Worm (Caenorhabditis elegans) whole organism, young adult: ENCODE measurements around the gene C02D5.2.

Experiments
- B0035.1 ChIP-seq: sonication (generic microtip); optimal IDR thresholded peaks from 2 replicates; lab custom pipeline; 2016; ENCODE audit warnings: missing genetic modification characterization, mild to moderate bottlenecking, missing compliant biosample characterization, missing genotype, missing genetic modification reagents
- F39B2.1 ChIP-seq: fragments of 200-800 bp; sonication (Bioruptor generic); IDR thresholded peaks from 2 replicates; pipeline ENCODE4 v1.3.6; 2022; ENCODE audit warnings: missing genetic modification reagents, missing genetic modification characterization, missing compliant biosample characterization
- ceh-27 ChIP-seq: fragments of 200-800 bp; sonication (Bioruptor generic); optimal IDR thresholded peaks from 2 replicates; lab custom pipeline; 2018; ENCODE audit warnings: mild to moderate bottlenecking, missing genetic modification characterization, moderate library complexity, missing compliant biosample characterization
- him-1 ChIP-seq: sonication (generic microtip); optimal IDR thresholded peaks from 2 replicates; lab custom pipeline; 2016; ENCODE audit warnings: missing genotype, missing genetic modification reagents, missing genetic modification characterization, missing compliant biosample characterization
- sea-2 ChIP-seq: fragments of 200-800 bp; sonication (Bioruptor generic); IDR thresholded peaks from 2 replicates; pipeline ENCODE4 v1.3.6; 2022; ENCODE audit warnings: missing genetic modification characterization, missing compliant biosample characterization
- zfh-2 ChIP-seq: fragments of 200-800 bp; sonication (Bioruptor generic); conservative IDR thresholded peaks from 2 replicates; pipeline ENCODE4 v1.3.6; 2022; ENCODE audit warnings: missing genetic modification reagents, missing genetic modification characterization, missing compliant biosample characterization

- TF ChIP-seq F39B2.1 (no peak), sea-2 (GFP tag; lab: Robert Waterston, UW) (no peak), B0035.1 (tag; lab: Kevin White, UChicago) (no peak), zfh-2 (no peak), ceh-27 (no peak), him-1 (tag; lab: Kevin White, UChicago) (no peak)
Measured at ce11 chrIII:8535445-8535844, 21.7 kb upstream of the C02D5.2 start.
